Fruit fly (Drosophila melanogaster) ovary, adult (tissue): Measurements from ENCODE around the gene Spn75F.

Source experiments
- CG17801 ChIP-seq: fragments of 200-800 bp; optimal IDR thresholded peaks from 2 replicates; lab custom pipeline; 2019; ENCODE audit warnings: missing biosample characterization, mild to moderate bottlenecking, missing genetic modification characterization, moderate library complexity; ENCODE audit not compliant: partially characterized antibody

Gene Spn75F

DNA sequence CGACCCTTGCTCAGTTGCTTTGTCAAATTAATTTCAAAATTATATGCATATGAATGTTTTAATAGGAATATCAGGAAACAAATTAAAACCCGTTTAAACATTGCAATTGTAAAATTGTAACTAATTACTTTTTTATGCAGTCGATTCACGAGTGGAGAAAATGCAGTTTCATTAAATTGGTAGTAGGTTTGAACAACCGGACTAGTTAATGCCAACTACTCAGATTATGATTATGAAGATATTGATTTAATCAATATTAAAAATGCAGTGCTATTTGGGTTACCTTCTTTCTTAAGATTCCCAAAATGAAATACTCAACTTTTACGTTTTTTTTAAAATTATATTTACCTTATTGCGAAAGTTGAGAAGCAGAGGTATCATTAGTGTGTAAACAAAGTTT, at the start of gene Spn75F:
Gene Spn75F (minus strand): TSS at position 101 of the 400 bp plus-strand sequence.
- TF ChIP-seq CG17801, result no peak

DNA sequence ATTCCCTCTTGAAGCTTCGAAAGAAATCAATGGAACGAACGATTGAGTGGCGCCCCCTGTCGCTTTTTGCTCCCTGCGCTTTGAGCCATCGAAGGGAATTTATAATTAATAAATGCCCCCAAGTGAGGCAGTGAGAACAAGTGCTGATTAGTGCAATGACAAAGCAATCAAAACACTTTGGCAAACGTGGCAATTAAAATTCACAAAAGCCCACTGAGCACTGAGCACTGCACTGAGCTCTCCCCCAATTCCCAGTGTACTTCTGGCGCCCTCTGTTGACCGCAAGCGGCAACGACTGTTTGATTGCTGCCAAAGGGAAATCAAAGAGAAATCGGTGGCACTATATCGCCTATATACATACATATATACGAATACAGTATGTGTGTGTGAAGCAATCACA, 48.5 kb upstream of the Spn75F start:
- no peak for TF ChIP-seq CG17801

DNA sequence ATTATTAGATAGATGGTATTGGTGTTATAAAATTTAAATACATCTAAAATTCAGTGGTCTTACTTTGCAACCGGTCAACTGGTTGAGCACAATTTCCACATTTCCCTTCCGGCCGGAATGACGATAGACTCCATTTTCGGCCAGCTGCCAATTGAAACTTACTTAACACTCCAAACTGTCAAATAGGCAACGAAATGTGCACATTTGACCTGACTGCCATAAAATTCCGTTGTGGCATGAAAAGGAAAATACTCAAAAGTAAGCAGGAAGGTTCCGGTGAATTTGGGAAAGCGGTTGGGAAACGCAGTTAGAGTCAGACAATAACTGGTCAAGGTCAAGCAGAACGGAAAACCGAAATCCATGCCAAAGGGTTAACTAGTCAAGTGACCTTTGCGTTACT, 47.2 kb upstream of the Spn75F start:
- no peak for TF ChIP-seq CG17801

DNA sequence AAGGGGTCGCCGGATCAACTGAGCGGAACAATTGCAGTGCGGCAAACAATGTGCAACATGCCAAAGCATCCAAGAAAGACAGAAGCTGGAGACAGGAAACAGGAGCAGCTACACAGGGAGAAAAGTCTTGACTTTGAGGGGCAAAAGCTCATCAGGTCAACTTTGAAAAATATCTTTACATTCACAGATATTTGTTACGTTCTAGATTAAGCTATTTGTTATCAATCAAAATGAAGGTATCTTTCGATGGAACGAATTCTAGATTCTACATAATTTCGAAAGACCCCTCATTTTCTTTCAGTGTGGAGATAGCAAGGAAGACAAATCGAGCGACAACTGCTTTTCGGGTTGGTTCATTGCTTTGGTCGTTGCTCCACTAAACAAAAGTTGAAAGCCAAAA, 45.9 kb upstream of the Spn75F start:
- TF ChIP-seq CG17801, result no peak

DNA sequence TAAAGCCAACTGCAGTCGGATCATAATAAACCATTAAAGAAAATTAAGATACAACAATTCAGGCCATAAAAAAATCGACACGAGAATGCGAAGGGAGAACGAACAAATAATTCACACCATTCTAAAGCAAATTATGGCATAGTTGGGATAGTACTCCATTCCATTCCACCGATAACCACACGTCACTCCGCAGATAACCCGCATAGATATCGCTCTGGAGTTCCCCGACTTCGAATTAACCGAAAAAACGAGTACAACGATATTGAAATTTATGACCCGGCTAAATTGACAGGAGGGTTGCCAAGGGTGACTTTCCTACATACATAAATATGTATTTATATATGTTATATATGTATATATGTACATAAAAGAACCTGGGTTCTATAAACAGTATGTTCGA, 45.3 kb upstream of the Spn75F start:
- TF ChIP-seq CG17801, result no peak

DNA sequence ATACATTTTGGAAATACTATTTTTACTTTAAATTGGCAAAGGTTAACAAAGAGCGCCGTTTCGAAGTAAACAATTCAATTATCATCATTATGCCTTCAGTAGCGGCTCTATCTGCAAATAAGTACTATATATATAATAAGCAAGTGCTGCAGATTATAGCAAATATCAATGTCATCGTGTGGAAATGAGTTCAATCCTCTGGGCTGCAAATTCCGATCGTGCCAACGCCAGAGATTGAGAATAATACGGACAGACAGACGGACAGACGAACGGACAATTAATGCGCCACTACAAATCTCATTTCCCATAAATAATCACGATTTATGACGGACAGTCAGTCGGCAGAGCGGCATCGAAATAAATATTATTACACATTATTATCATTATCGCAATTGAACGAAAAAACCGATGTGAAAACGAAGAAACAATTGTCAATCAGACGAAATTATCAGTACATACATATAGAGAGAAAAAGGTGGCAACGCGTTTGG, 44.8 kb upstream of the Spn75F start:
- no peak for TF ChIP-seq CG17801

DNA sequence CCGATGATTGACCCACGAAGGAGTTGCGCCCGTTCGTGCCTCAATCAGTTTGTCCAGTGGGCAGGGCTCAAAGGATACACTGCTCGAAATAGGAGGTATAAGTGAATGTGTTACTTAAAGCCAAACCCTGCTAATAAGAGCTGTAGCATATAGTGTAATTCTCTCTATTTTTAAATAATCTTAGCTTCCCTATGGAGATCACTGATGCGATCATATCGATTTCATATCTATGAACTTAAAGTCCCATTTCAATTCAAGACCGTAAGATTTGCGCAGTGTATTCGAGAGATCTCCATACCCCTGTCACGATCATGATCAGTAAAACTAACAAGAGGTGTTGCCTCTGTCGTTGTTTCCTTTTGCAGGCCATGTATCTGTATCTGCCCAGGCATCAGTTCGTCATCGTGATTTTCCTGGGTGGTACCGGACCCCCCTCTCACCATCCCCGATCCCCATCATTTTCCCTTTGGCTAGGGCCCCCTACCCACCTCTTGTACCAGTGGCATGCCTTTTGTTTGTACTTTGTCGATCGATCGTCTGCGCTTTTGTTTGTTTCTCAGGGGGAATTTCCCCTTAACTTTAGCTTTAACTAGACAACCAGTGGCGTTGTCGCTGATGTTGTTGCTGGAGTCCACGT, 43.7 kb upstream of the Spn75F start:
- TF ChIP-seq CG17801, result no peak

DNA sequence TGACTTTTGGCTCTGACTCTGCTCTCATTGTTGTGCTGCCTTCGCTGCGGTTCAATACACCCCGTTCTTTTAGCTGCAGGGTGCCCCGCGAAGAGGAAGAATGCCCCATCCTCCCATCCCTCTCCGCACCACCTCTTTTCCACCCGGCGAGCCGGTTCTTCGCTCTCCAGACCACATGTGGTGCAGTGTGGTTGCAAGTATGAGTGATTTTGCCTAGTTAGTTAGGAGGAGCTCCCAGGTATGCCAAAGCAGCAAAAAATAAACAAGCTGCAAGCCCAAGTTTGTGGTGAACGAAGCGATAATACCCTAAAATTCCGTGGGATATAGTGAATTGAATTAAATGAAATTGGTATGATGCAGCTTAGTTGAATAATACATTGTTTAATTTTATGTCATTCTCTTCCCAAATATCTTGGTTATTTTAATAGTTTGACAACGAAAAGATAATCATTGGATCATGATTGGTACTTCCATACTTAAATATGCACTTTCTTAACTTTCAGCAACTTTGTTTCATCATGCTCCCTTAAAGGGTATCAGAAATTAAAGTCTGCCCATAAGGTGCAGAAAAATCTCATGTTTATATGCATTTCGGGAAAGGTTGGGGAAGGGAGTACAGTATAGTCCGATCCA, 42.8 kb upstream of the Spn75F start:
- no peak for TF ChIP-seq CG17801

DNA sequence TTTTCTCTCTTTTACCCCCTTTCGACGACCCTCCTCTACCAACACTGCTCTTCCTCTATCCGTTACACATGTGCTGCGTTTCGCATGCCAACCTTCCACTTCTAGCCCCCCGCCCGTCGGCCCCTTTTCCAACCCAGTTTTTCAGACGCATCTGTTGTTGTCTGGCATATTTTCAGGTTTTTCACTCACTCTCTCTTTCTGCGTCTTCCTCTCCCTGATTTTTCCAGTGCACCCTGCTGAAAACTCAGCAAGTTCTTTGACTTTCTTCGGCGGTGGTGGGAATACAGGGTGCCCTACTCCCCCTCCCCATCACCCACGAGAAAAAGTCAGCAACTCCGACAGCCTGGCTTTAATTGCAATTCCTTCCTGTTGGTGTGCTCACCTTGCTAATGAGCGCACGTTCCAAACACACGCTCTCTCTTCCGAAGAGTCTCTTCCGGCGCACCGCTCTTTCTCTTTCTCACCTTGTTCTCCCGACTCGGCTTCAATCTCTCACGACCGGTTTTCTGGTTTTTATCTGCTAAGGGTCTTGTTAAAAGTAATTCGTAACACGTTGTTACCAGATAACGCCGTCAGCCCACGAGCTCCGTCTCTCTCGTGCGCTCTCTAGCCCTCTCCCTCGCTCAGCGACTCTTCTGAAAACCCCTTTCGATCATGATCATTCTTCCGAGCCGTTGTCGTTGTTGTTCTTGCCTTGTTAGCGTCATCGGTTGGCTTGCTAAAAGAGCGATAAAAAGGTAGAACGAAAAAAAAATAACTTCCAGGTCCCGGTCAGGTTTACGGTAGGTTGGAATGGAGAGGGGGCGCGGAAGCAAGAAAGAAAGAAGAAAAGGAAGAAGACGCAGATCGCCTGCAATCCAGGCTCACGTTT, 42.1 kb upstream of the Spn75F start:
- TF ChIP-seq CG17801, result peak; percentile 13

DNA sequence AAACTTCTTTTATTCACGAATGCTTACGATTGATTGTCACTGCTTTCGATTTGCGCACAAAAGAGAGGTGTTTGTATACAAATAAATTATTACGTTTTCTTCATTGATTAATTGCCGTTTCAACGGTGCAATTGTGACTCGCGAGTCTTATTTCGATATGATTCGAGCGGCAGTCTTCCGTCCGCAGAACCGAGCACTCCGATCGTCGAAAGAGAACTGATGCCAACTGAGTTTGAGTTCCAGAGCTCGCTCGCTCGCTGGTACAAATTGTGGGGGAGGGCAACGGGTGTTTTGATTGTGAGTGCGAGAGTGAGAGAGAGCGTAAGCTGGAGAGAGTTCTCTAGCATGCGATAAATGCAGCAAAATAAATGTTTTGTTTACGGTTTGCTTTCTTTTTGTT, 41.0 kb upstream of the Spn75F start:
- TF ChIP-seq CG17801, result peak; percentile 64

DNA sequence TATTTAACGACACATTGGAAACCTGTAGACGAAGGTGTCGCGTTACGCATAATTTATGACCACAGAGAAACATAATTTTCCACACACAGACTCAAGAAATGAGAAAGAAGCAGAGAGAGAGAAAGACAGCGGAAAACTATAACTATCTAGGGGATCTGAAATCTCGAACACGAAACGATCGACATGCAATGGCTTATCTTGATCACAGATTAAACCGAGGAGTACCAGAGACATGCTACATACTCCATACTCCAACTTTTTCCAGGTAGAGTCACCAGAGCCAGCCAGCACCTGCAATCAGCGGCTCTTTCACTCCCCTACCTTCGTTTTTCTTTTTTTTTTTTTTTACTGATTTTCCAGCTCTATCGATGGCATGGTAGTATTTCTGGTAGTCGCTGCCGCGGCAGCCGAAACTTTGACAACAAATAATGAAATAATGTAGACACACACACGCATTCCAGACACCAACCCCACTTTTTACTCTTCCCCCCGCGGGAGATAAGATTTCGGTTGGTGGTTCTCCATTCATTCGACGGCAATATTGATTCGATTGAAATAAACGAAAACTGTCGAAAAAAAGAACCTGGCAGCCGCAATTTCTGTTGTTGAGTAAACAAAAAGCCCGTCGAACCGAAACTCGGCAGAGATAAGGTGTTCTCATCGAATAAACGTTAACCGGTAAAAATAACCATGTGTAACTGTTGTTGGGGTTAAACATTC, 39.4 kb upstream of the Spn75F start:
- no peak for TF ChIP-seq CG17801

DNA sequence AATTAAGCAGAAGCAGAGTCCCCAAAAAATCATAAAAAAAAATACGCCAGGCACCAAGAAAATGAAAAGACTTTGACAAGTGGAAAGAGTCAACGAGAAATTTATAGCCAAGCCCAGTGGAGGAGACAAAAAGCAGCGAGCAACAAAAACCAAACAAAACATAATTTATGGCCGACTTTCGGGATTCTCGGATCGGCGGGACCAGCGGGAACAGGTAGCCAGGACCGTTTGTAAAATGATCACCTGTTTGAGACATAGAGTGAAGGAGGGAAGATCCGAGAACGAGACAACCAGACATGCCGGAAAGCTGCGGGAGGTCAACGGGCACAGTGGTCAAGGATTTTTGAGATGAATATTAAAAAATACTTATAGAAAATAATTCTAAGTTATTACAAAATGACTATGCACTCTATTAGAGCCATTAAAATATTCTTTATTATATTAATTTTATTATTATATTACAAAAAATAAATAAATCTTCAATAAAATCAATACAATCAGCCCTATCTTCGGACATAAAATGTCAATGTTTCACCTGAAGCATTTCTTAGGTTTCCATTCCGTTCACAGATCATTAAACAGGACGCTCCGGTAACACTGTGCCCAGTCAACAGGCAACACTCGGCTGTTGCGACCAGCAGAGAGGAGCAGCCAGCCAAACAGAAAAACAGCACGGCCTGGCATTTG, 38.3 kb upstream of the Spn75F start:
- TF ChIP-seq CG17801, result no peak

DNA sequence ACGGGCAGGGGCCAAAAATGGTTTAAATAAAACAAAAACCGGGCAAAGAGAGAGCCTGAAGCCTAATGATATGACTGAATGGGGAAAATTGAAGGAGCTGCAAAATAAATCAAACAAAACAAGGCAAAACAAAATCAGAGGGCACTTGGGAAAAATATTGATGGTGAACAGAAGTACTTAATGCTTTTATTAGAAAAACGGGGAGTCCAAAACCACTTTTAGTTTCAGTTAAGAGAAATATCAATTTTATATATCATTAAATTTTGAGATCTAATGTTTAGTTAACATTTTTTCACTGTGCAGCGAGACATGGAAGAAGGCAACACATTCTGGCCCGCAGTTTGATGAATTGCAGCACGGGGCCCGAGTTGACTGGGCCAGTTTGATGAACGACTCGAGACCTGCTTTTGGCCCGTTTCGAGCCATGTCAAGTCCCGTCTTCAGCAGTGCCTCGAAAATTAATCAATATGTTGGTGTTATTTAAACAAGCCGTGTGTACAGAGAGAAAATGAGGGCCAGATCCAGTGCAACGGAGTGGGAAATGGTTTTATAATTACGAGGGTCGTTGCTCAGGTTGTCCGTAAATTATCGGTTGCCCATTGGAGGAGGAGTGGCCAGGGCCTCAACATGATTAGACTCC, 37.0 kb upstream of the Spn75F start:
- no peak for TF ChIP-seq CG17801

DNA sequence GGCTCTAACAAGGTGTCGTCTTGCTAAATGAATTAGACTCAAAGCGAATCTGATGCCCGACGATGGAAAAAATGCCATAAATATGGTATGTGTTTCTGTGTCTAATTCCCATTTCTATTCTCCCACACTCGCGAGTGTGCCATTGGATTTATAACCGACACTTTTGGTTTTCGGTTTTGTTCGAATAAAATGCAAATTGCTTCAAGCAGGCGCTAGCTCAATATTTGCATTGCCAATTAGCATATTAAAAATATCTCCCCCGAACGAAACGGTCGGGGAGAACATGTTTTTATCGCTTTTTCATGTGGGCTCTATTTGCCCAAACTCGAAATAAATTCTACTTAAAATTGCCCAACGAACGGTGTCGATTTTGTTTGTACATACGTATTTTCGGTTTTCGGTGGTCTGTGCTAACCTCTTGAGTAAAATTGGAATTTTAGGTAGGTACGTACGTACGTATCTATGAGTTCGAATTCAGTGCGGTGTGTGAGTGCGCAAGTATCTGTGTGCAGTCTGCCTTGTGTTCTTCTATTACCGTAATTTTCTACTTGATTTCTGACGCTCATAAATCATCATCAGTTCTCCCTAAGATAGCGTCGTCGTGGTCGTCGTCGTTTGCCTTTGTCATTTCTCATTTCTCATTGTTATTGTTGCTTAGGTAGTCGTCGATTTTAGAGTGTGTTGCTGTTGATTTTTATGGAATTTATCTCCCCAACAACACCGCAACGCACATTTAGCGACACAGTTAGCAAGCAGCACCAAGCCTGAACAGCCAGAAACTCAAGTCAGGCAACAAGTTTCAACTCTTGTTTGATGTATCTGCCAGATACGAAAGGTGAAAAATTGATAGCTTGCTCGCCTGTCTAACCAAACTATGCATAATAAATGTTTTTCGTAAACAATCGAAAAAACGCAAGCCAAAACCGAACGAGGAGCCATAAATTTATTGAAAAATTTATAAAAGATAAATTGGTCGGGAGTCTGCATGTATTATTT, 35.6 kb upstream of the Spn75F start:
- TF ChIP-seq CG17801, result no peak
